Worm (Caenorhabditis elegans) whole organism, midembryonic: ENCODE results near the gene pelo-1.

ENCODE experiments used
- T22C8.4 ChIP-seq: fragments of 200-800 bp; sonication (Bioruptor generic); IDR thresholded peaks from 2 replicates; pipeline ENCODE4 v1.3.6; 2022; ENCODE audit warnings: missing genetic modification characterization, missing compliant biosample characterization
- cog-1 ChIP-seq: sonication (generic microtip); optimal IDR thresholded peaks from 2 replicates; lab custom pipeline; 2016; ENCODE audit warnings: missing genetic modification characterization, missing compliant biosample characterization
- flt-1 ChIP-seq: fragments of 200-800 bp; sonication (Bioruptor generic); IDR thresholded peaks from 2 replicates; pipeline ENCODE4 v1.3.6; 2022; ENCODE audit warnings: missing genetic modification characterization, missing compliant biosample characterization
- klf-2 ChIP-seq: fragments of 200-800 bp; sonication (Bioruptor generic); conservative IDR thresholded peaks from 2 replicates; pipeline ENCODE4 v1.3.6; 2022; ENCODE audit warnings: missing genetic modification reagents, missing genetic modification characterization, missing compliant biosample characterization
- med-1 ChIP-seq: sonication (generic microtip); optimal IDR thresholded peaks from 2 replicates; lab custom pipeline; 2017; ENCODE audit warnings: missing genetic modification characterization, mild to moderate bottlenecking, missing compliant biosample characterization, antibody characterized with exemption, missing genetic modification reagents; ENCODE audit not compliant: insufficient read depth
- ref-1 ChIP-seq: fragments of 200-800 bp; sonication (Bioruptor generic); conservative IDR thresholded peaks from 2 replicates; pipeline ENCODE4 v1.3.6; 2022; ENCODE audit warnings: missing genetic modification reagents, missing genetic modification characterization, missing compliant biosample characterization
- tab-1 ChIP-seq: fragments of 200-800 bp; sonication (Bioruptor generic); IDR thresholded peaks from 2 replicates; pipeline ENCODE4 v1.3.6; 2022; ENCODE audit warnings: missing genetic modification characterization, missing compliant biosample characterization
- ztf-23 ChIP-seq: fragments of 200-800 bp; sonication (Bioruptor generic); IDR thresholded peaks from 2 replicates; pipeline ENCODE4 v1.3.6; 2022; ENCODE audit warnings: missing genetic modification reagents, missing genetic modification characterization, missing compliant biosample characterization
- ztf-29 ChIP-seq: fragments of 200-800 bp; sonication (Bioruptor generic); IDR thresholded peaks from 2 replicates; pipeline ENCODE4 v1.3.6; 2022; ENCODE audit warnings: missing genetic modification reagents, missing genetic modification characterization, missing compliant biosample characterization

Gene pelo-1

ce11 chrIII:4160937-4161336 is 43.1 kb downstream of the pelo-1 start, which contains the start of gene C01G12.16:
Gene C01G12.16, plus strand, starts transcription at chrIII:4161237.
- TF ChIP-seq ztf-23 (GFP tag; lab: Robert Waterston, UW), result no peak
- TF ChIP-seq ref-1 (GFP tag; lab: Robert Waterston, UW), result no peak
- TF ChIP-seq klf-2 (GFP tag; lab: Robert Waterston, UW), result no peak
- no peak for TF ChIP-seq flt-1 (GFP tag; lab: Robert Waterston, UW)
- no peak for TF ChIP-seq T22C8.4 (GFP tag; lab: Robert Waterston, UW)
- TF ChIP-seq tab-1, result no peak
- TF ChIP-seq ztf-29 (GFP tag; lab: Robert Waterston, UW), result no peak

- TF ChIP-seq cog-1 (tag; lab: Kevin White, UChicago), result no peak
- TF ChIP-seq ztf-23 (GFP tag; lab: Robert Waterston, UW), result no peak
- TF ChIP-seq flt-1 (GFP tag; lab: Robert Waterston, UW), result no peak
- TF ChIP-seq ztf-29 (GFP tag; lab: Robert Waterston, UW), result no peak
- no peak for TF ChIP-seq tab-1
- no peak for TF ChIP-seq ref-1 (GFP tag; lab: Robert Waterston, UW)
- TF ChIP-seq T22C8.4 (GFP tag; lab: Robert Waterston, UW), result no peak
- TF ChIP-seq med-1 (GFP tag; lab: Kevin White, UChicago), result no peak
These were observed 46.7 kb downstream of the pelo-1 start, which contains the start of gene C16C10.9 for ce11 chrIII:4157298-4157697. Gene C16C10.9, minus strand, starts transcription at chrIII:4157398.

- TF ChIP-seq med-1 (GFP tag; lab: Kevin White, UChicago) (no peak), klf-2 (GFP tag; lab: Robert Waterston, UW) (no peak), ztf-23 (GFP tag; lab: Robert Waterston, UW) (no peak), cog-1 (tag; lab: Kevin White, UChicago) (no peak), tab-1 (no peak), ztf-29 (GFP tag; lab: Robert Waterston, UW) (no peak), flt-1 (GFP tag; lab: Robert Waterston, UW) (no peak), T22C8.4 (GFP tag; lab: Robert Waterston, UW) (no peak), ref-1 (GFP tag; lab: Robert Waterston, UW) (no peak)
These were observed 50.7 kb downstream of the pelo-1 start, which contains the start of gene glod-4 for ce11 chrIII:4153299-4153698. Gene glod-4, plus strand, starts transcription at chrIII:4153599.

ce11 chrIII:4152828-4153227 is 51.2 kb downstream of the pelo-1 start:
- TF ChIP-seq ztf-29 (GFP tag; lab: Robert Waterston, UW), result no peak
- no peak for TF ChIP-seq ztf-23 (GFP tag; lab: Robert Waterston, UW)
- no peak for TF ChIP-seq med-1 (GFP tag; lab: Kevin White, UChicago)
- no peak for TF ChIP-seq tab-1
- TF ChIP-seq T22C8.4 (GFP tag; lab: Robert Waterston, UW), result no peak
- no peak for TF ChIP-seq ref-1 (GFP tag; lab: Robert Waterston, UW)
- no peak for TF ChIP-seq klf-2 (GFP tag; lab: Robert Waterston, UW)
- no peak for TF ChIP-seq flt-1 (GFP tag; lab: Robert Waterston, UW)

ce11 chrIII:4152309-4152708 is 51.7 kb downstream of the pelo-1 start:
- TF ChIP-seq ztf-23 (GFP tag; lab: Robert Waterston, UW) (no peak), cog-1 (tag; lab: Kevin White, UChicago) (no peak), tab-1 (no peak), T22C8.4 (GFP tag; lab: Robert Waterston, UW) (no peak), ref-1 (GFP tag; lab: Robert Waterston, UW) (no peak), klf-2 (GFP tag; lab: Robert Waterston, UW) (no peak), ztf-29 (GFP tag; lab: Robert Waterston, UW) (no peak), flt-1 (GFP tag; lab: Robert Waterston, UW) (no peak), med-1 (GFP tag; lab: Kevin White, UChicago) (no peak)
